Worm (Caenorhabditis elegans) whole organism, L3 larva: ENCODE measurements around the gene Y59A8B.21.

ENCODE experiments used
- ama-1 ChIP-seq: fragments of 150-350 bp; optimal IDR thresholded peaks from 2 replicates; lab custom pipeline; 2018
- elt-1 ChIP-seq: fragments of 150-350 bp; optimal IDR thresholded peaks from 2 replicates; lab custom pipeline; 2014; ENCODE audit warnings: missing biosample characterization, missing genetic modification characterization
- elt-3 ChIP-seq, 3 experiments: fragments of 150-350 bp in 1 of 3; sonication (generic microtip) in 2 of 3; optimal IDR thresholded peaks; 2 replicates in 2 of 3; 4 replicates in 1 of 3; lab custom pipeline; 2014 to 2017; ENCODE audit warnings: missing biosample characterization in 3 of 3, missing genetic modification characterization in 3 of 3
- fkh-10 ChIP-seq: sonication (generic microtip); optimal IDR thresholded peaks from 2 replicates; lab custom pipeline; 2017; ENCODE audit warnings: missing biosample characterization, missing genetic modification reagents, missing genetic modification characterization
- lin-15B ChIP-seq: fragments of 150-350 bp; optimal IDR thresholded peaks from 2 replicates; lab custom pipeline; 2014; ENCODE audit warnings: missing biosample characterization, missing genetic modification characterization
- nhr-11 ChIP-seq: fragments of 150-350 bp; optimal IDR thresholded peaks from 2 replicates; lab custom pipeline; 2014; ENCODE audit warnings: missing biosample characterization, missing genetic modification characterization
- nhr-28 ChIP-seq: fragments of 150-350 bp; optimal IDR thresholded peaks from 2 replicates; lab custom pipeline; 2014; ENCODE audit warnings: missing biosample characterization, missing genetic modification characterization
- nhr-76 ChIP-seq: fragments of 150-350 bp; sonication (generic microtip); optimal IDR thresholded peaks from 5 replicates; lab custom pipeline; 2014; ENCODE audit warnings: missing biosample characterization, missing genetic modification characterization

DNA sequence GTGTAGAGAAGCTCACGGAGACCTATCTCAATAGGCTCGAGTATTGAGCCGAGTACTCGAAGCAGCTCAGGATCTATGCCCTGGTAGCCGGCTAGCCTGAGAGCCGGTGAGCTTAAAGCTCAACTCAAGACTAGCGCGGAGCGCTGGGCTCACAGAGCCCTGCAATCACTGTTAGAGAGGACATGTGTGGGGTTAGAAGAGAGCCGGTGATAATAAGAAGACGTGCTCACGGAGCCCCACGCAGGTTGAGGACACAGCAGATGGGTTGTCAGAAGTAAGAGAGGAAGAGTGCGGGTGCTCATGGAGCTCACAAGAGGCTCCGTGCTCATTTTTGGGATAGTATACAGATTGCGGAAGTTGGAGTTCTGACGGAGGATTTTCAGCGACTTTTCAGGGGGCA is 33.8 kb upstream of the Y59A8B.21 start:
- TF ChIP-seq elt-3 (tag; optimal IDR thresholded peaks at IDR 0.05; lab: Kevin White, UChicago): no peak
- no peak for TF ChIP-seq nhr-28
- TF ChIP-seq nhr-11 (tag; lab: Kevin White, UChicago): no peak
- no peak for TF ChIP-seq elt-1 (tag; lab: Kevin White, UChicago)
- TF ChIP-seq ama-1 (lab: Kevin White, UChicago): no peak
- no peak for TF ChIP-seq lin-15B (tag; lab: Kevin White, UChicago)
- no peak for TF ChIP-seq fkh-10
- no peak for TF ChIP-seq nhr-76 (tag; lab: Kevin White, UChicago)
